Worm (Caenorhabditis elegans) whole organism, L2 larva: ENCODE measurements around the gene tgn-38.

Experiments used
- C34F6.9 ChIP-seq: fragments of 150-350 bp; optimal IDR thresholded peaks from 2 replicates; lab custom pipeline; 2014; ENCODE audit warnings: missing biosample characterization, missing genetic modification characterization
- F13H6.1 ChIP-seq: sonication (generic microtip); optimal IDR thresholded peaks from 2 replicates; lab custom pipeline; 2016; ENCODE audit warnings: missing genetic modification characterization, missing compliant biosample characterization
- Y55F3AM.14 ChIP-seq: fragments of 200-800 bp; sonication (Bioruptor generic); optimal IDR thresholded peaks from 2 replicates; lab custom pipeline; 2018; ENCODE audit warnings: mild to moderate bottlenecking, missing genetic modification characterization, missing compliant biosample characterization
- ZK546.5 ChIP-seq: sonication (generic microtip); optimal IDR thresholded peaks from 2 replicates; lab custom pipeline; 2017; ENCODE audit warnings: missing biosample characterization, missing genetic modification characterization
- blmp-1 ChIP-seq: sonication (generic microtip); optimal IDR thresholded peaks from 2 replicates; lab custom pipeline; 2017; ENCODE audit warnings: missing genetic modification characterization, mild to moderate bottlenecking, missing compliant biosample characterization, antibody characterized with exemption, moderate library complexity; ENCODE audit not compliant: insufficient read depth
- ceh-16 ChIP-seq: fragments of 150-350 bp; optimal IDR thresholded peaks from 2 replicates; lab custom pipeline; 2014; ENCODE audit warnings: missing biosample characterization, missing genetic modification characterization
- ceh-82 ChIP-seq: fragments of 150-350 bp; optimal IDR thresholded peaks from 2 replicates; lab custom pipeline; 2014; ENCODE audit warnings: missing biosample characterization, missing genetic modification characterization
- crh-2 ChIP-seq: sonication (generic microtip); optimal IDR thresholded peaks from 2 replicates; lab custom pipeline; 2017; ENCODE audit warnings: missing biosample characterization, missing genetic modification characterization
- dmd-4 ChIP-seq: sonication (generic microtip); optimal IDR thresholded peaks from 2 replicates; lab custom pipeline; 2017; ENCODE audit warnings: missing biosample characterization, missing genetic modification characterization
- egl-27 ChIP-seq: sonication (generic microtip); optimal IDR thresholded peaks from 3 replicates; lab custom pipeline; 2017; ENCODE audit warnings: missing biosample characterization, missing genetic modification reagents, missing genetic modification characterization
- fos-1 ChIP-seq: fragments of 150-350 bp; optimal IDR thresholded peaks from 2 replicates; lab custom pipeline; 2014; ENCODE audit warnings: missing biosample characterization, missing genetic modification characterization
- gmeb-1 ChIP-seq: fragments of 150-350 bp; optimal IDR thresholded peaks from 2 replicates; lab custom pipeline; 2014; ENCODE audit warnings: missing biosample characterization, missing genetic modification characterization
- lin-11 ChIP-seq: fragments of 150-350 bp; sonication (generic microtip); optimal IDR thresholded peaks from 2 replicates; lab custom pipeline; 2014; ENCODE audit warnings: missing biosample characterization, missing genetic modification characterization, inconsistent platforms, mixed read lengths
- lin-13 ChIP-seq: fragments of 150-350 bp; optimal IDR thresholded peaks from 2 replicates; lab custom pipeline; 2014; ENCODE audit warnings: missing biosample characterization, missing genetic modification reagents, missing genetic modification characterization
- lsy-2 ChIP-seq, 2 experiments: fragments of 150-350 bp in 1 of 2; sonication (generic microtip) in 1 of 2; optimal IDR thresholded peaks; 2 replicates each; lab custom pipeline; 2014 to 2017; ENCODE audit warnings: missing biosample characterization in 2 of 2, missing genetic modification characterization in 2 of 2
- mab-5 ChIP-seq: fragments of 150-350 bp; optimal IDR thresholded peaks from 2 replicates; lab custom pipeline; 2014; ENCODE audit warnings: missing biosample characterization, missing genetic modification characterization
- mdl-1 ChIP-seq, 2 experiments: fragments of 150-350 bp in 1 of 2; sonication (generic microtip) in 1 of 2; optimal IDR thresholded peaks; 2 replicates each; lab custom pipeline; 2017; ENCODE audit warnings: missing biosample characterization in 2 of 2, missing genetic modification characterization in 2 of 2
- nhr-10 ChIP-seq: sonication (generic microtip); optimal IDR thresholded peaks from 2 replicates; lab custom pipeline; 2017; ENCODE audit warnings: missing biosample characterization, missing genetic modification characterization
- nhr-11 ChIP-seq: fragments of 150-350 bp; optimal IDR thresholded peaks from 2 replicates; lab custom pipeline; 2014; ENCODE audit warnings: missing biosample characterization, missing genetic modification characterization
- nhr-129 ChIP-seq: fragments of 150-350 bp; optimal IDR thresholded peaks from 2 replicates; lab custom pipeline; 2014; ENCODE audit warnings: missing biosample characterization, missing genetic modification characterization
- nhr-21 ChIP-seq: fragments of 150-350 bp; optimal IDR thresholded peaks from 2 replicates; lab custom pipeline; 2014; ENCODE audit warnings: missing biosample characterization, missing genetic modification characterization
- nhr-25 ChIP-seq: fragments of 150-350 bp; sonication (generic microtip); optimal IDR thresholded peaks from 3 replicates; lab custom pipeline; 2014; ENCODE audit warnings: missing biosample characterization, missing genetic modification characterization
- peb-1 ChIP-seq: fragments of 150-350 bp; optimal IDR thresholded peaks from 2 replicates; lab custom pipeline; 2014; ENCODE audit warnings: missing biosample characterization, missing genetic modification characterization
- sem-4 ChIP-seq: fragments of 150-350 bp; optimal IDR thresholded peaks from 2 replicates; lab custom pipeline; 2014; ENCODE audit warnings: missing biosample characterization, missing genetic modification reagents, missing genetic modification characterization
- sma-3 ChIP-seq: sonication (generic microtip); optimal IDR thresholded peaks from 2 replicates; lab custom pipeline; 2016; ENCODE audit warnings: missing genetic modification reagents, missing genetic modification characterization, missing compliant biosample characterization
- sma-9 ChIP-seq, 2 experiments: fragments of 150-350 bp in 1 of 2; sonication (generic microtip) in 1 of 2; optimal IDR thresholded peaks; 2 replicates each; lab custom pipeline; 2014 to 2016; ENCODE audit warnings: missing genetic modification characterization in 2 of 2, mild to moderate bottlenecking in 1 of 2, missing biosample characterization in 1 of 2, missing compliant biosample characterization in 1 of 2, missing genetic modification reagents in 1 of 2, moderate library complexity in 1 of 2
- snpc-4 ChIP-seq: fragments of 150-350 bp; optimal IDR thresholded peaks from 2 replicates; lab custom pipeline; 2014; ENCODE audit warnings: missing biosample characterization, missing genetic modification characterization
- unc-55 ChIP-seq: fragments of 150-350 bp; sonication (generic microtip); optimal IDR thresholded peaks from 3 replicates; lab custom pipeline; 2014; ENCODE audit warnings: missing biosample characterization, missing genetic modification reagents, missing genetic modification characterization
- zag-1 ChIP-seq: fragments of 150-350 bp; optimal IDR thresholded peaks from 2 replicates; lab custom pipeline; 2014; ENCODE audit warnings: missing biosample characterization, missing genetic modification characterization
- ztf-1 ChIP-seq: fragments of 200-800 bp; sonication (Bioruptor generic); conservative IDR thresholded peaks from 2 replicates; pipeline ENCODE4 v1.3.6; 2022; ENCODE audit warnings: missing genetic modification characterization, missing compliant biosample characterization
- ztf-11 ChIP-seq: sonication (generic microtip); optimal IDR thresholded peaks from 2 replicates; lab custom pipeline; 2017; ENCODE audit warnings: missing biosample characterization, missing genetic modification characterization

Gene tgn-38

DNA sequence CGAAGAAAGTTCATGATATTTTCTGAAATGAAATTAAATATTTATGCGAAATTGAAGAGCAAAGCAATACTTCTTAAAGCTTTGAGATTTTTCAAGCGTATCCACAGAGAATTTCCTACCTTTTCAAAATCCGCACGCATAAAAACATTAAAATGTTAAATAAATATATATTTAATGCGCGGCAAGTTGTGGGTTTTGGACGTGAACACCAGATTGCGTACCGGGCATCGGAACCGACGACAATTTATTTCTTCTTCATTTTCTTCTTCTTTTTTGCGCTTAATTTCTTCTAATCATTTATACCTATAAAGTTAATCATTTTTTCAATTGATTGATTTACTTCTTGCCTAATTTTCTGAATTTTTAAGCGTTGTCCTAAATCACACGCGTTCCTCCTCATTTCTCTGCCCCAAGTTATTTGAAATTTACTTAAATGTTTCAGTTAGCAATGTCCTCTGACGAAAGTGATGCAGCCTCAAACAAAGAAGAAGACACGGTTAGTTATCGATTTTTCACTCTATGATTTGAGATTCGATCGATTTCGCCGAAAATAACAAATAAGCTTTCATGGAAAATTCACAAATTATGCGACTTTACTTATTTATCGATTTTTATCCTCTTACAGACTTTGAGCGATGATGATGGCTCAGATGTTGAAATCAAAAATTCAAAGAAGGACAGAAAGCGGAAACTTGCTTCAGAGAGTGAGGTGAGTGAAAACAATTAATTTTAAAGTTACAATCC lies 22.2 kb upstream of the tgn-38 start, which contains the start of the genes bre-5 and spt-5:
Gene bre-5 (minus strand): TSS at position 167 of the 744 bp plus-strand sequence.
Gene spt-5 (plus strand): TSS at position 443 of the 744 bp plus-strand sequence.
- TF ChIP-seq C34F6.9 (tag; lab: Kevin White, UChicago) (no peak), nhr-129 (tag; lab: Kevin White, UChicago) (peak; percentile 7), gmeb-1 (tag; lab: Kevin White, UChicago) (peak; percentile 17), mdl-1 (tag; optimal IDR thresholded peaks at IDR 0.05; lab: Kevin White, UChicago) (no peak), nhr-21 (tag; lab: Kevin White, UChicago) (no peak), lsy-2 (tag; optimal IDR thresholded peaks at IDR 0.05; lab: Kevin White, UChicago) (peak in 1 of 2 experiments; percentile 61), unc-55 (GFP tag; lab: Kevin White, UChicago) (no peak), egl-27 (tag; lab: Kevin White, UChicago) (no peak), fos-1 (tag; lab: Kevin White, UChicago) (no peak), ceh-82 (tag; lab: Kevin White, UChicago) (no peak)

ce11 chrIV:12047552-12048347 lies 18.8 kb upstream of the tgn-38 start, which contains the start of gene T12G3.4:
TSS of gene T12G3.4 (plus strand) at chrIV:12048256.
- TF ChIP-seq fos-1 (tag; lab: Kevin White, UChicago): peak; percentile 1
- no peak for TF ChIP-seq Y55F3AM.14 (GFP tag; lab: Kevin White, UChicago)
- TF ChIP-seq ZK546.5: no peak
- TF ChIP-seq zag-1 (tag; lab: Kevin White, UChicago): no peak
- TF ChIP-seq mab-5 (tag; lab: Kevin White, UChicago): no peak
- TF ChIP-seq lsy-2 (tag; optimal IDR thresholded peaks at IDR 0.05; lab: Kevin White, UChicago): no peak
- peak; percentile 2 for TF ChIP-seq nhr-129 (tag; lab: Kevin White, UChicago)

DNA sequence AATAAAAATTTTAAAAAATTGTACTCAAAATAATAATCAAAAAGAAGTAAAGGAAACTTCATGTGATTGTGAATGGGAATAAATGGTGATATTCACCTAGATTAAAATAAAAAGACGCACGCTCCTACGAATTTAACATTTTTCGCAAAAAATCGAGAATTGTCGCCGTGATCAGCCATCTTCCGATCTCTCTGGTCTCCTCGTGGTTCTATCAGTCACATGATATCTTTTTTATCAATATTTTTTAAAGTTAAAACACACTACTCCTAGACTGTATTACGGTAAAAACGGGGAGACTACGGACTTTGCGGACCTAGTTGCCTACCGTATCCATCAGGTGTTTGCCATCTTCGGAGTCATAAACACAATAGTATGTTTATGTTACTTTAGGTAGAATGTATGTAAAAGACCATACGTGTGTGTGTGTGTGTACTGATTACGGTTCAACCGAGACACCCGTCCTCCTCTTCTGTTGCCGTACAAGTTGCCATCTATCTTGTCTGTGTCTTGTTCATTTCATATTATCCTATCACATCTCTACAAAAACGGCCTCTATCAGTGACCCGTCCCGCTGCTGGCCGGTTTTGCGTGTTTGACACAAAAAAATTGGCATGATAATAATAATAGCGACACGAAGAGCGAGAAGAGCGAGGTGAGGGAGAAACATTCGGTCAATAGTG lies 17.7 kb upstream of the tgn-38 start, which contains the start of gene T12G3.2:
Gene T12G3.2 (minus strand): TSS at position 444 of the 680 bp plus-strand sequence.
- TF ChIP-seq sma-3 (GFP tag; lab: Kevin White, UChicago) (peak; percentile 44), unc-55 (GFP tag; lab: Kevin White, UChicago) (no peak), nhr-25 (tag; lab: Kevin White, UChicago) (peak; percentile 30), fos-1 (tag; lab: Kevin White, UChicago) (peak; percentile 65), dmd-4 (no peak), ZK546.5 (no peak), lin-13 (GFP tag; lab: Kevin White, UChicago) (no peak), nhr-21 (tag; lab: Kevin White, UChicago) (peak; percentile 23), peb-1 (tag; lab: Kevin White, UChicago) (no peak), snpc-4 (no peak), lin-11 (tag; lab: Kevin White, UChicago) (no peak), ztf-11 (tag; lab: Kevin White, UChicago) (no peak), gmeb-1 (tag; lab: Kevin White, UChicago) (peak; percentile 25), ztf-1 (GFP tag; lab: Robert Waterston, UW) (no peak), nhr-11 (no peak), F13H6.1 (peak; percentile 23), blmp-1 (tag; lab: Kevin White, UChicago) (no peak), sem-4 (tag; lab: Kevin White, UChicago) (no peak), mab-5 (tag; lab: Kevin White, UChicago) (no peak), lsy-2 (tag; optimal IDR thresholded peaks at IDR 0.05; lab: Kevin White, UChicago) (peak in 1 of 2 experiments; percentile 16), mdl-1 (tag; optimal IDR thresholded peaks at IDR 0.05; lab: Kevin White, UChicago) (no peak), ceh-16 (tag; lab: Kevin White, UChicago) (no peak), nhr-129 (tag; lab: Kevin White, UChicago) (peak; percentile 64), egl-27 (tag; lab: Kevin White, UChicago) (no peak), zag-1 (tag; lab: Kevin White, UChicago) (no peak), ceh-82 (tag; lab: Kevin White, UChicago) (no peak), sma-9 (GFP tag; optimal IDR thresholded peaks at IDR 0.05; lab: Kevin White, UChicago) (peak; percentile 49), sma-9 (tag; optimal IDR thresholded peaks at IDR 0.05; lab: Kevin White, UChicago) (no peak), crh-2 (no peak), nhr-10 (tag; lab: Kevin White, UChicago) (no peak)
